Fruit fly (Drosophila melanogaster) whole organism, embryonic: ENCODE measurements around the gene Csk.

Experiments used
- Atf3 ChIP-seq: fragments of 200-800 bp; sonication (Bioruptor generic); optimal IDR thresholded peaks from 3 replicates; lab custom pipeline; 2016; ENCODE audit warnings: missing biosample characterization, missing genetic modification characterization
- Atf6 ChIP-seq: fragments of 200-800 bp; sonication (Bioruptor generic); IDR thresholded peaks from 2 replicates; pipeline ENCODE4 v1.3.6; 2022; ENCODE audit warnings: missing biosample characterization, missing genetic modification characterization
- C15 ChIP-seq: fragments of 200-800 bp; sonication (Bioruptor generic); IDR thresholded peaks from 3 replicates; pipeline ENCODE4 v1.3.6; 2022; ENCODE audit warnings: missing biosample characterization, missing genetic modification characterization
- CG10959 ChIP-seq: fragments of 200-800 bp; sonication (Bioruptor generic); IDR thresholded peaks from 2 replicates; pipeline ENCODE4 v1.3.6; 2022; ENCODE audit warnings: missing biosample characterization, missing genetic modification characterization
- CG11560 ChIP-seq: fragments of 200-800 bp; sonication (Bioruptor generic); IDR thresholded peaks from 3 replicates; pipeline ENCODE4 v1.3.6; 2022; ENCODE audit warnings: missing biosample characterization, missing genetic modification characterization
- CG14050 ChIP-seq: fragments of 200-800 bp; sonication (Bioruptor generic); IDR thresholded peaks from 3 replicates; pipeline ENCODE4 v1.3.6; 2022; ENCODE audit warnings: missing biosample characterization, missing genetic modification characterization
- CG15073 ChIP-seq: fragments of 200-800 bp; sonication (Bioruptor generic); optimal IDR thresholded peaks from 2 replicates; lab custom pipeline; 2016; ENCODE audit warnings: missing biosample characterization, missing genetic modification characterization
- CG1603 ChIP-seq: fragments of 200-800 bp; sonication (Bioruptor generic); optimal IDR thresholded peaks from 2 replicates; lab custom pipeline; 2019; ENCODE audit warnings: missing biosample characterization, mild to moderate bottlenecking, missing genetic modification characterization, moderate library complexity
- CG17359 ChIP-seq: fragments of 200-800 bp; sonication (Bioruptor generic); optimal IDR thresholded peaks from 3 replicates; lab custom pipeline; 2018; ENCODE audit warnings: missing biosample characterization, mild to moderate bottlenecking, missing genetic modification characterization, moderate library complexity
- CG1792 ChIP-seq: fragments of 200-800 bp; sonication (Bioruptor generic); optimal IDR thresholded peaks from 2 replicates; lab custom pipeline; 2016; ENCODE audit warnings: missing biosample characterization, missing genetic modification characterization
- CG18011 ChIP-seq: fragments of 200-800 bp; sonication (Bioruptor generic); optimal IDR thresholded peaks from 2 replicates; lab custom pipeline; 2017; ENCODE audit warnings: missing biosample characterization, missing genetic modification characterization, mild to moderate bottlenecking, moderate library complexity, missing genotype
- CG31441 ChIP-seq: fragments of 200-800 bp; sonication (Bioruptor generic); IDR thresholded peaks from 2 replicates; pipeline ENCODE4 v1.3.6; 2022; ENCODE audit warnings: missing biosample characterization, missing genetic modification characterization
- CG3163 ChIP-seq: fragments of 200-800 bp; sonication (Bioruptor generic); optimal IDR thresholded peaks from 3 replicates; lab custom pipeline; 2016; ENCODE audit warnings: missing biosample characterization, missing genetic modification characterization
- CG3281 ChIP-seq: fragments of 200-800 bp; sonication (Bioruptor generic); optimal IDR thresholded peaks from 3 replicates; lab custom pipeline; 2017; ENCODE audit warnings: missing biosample characterization, mild to moderate bottlenecking, missing genetic modification characterization
- CG4707 ChIP-seq: fragments of 200-800 bp; sonication (Bioruptor generic); optimal IDR thresholded peaks from 2 replicates; lab custom pipeline; 2018; ENCODE audit warnings: missing biosample characterization, mild to moderate bottlenecking, missing genetic modification characterization, moderate library complexity
- CG6254 ChIP-seq: fragments of 200-800 bp; sonication (Bioruptor generic); optimal IDR thresholded peaks from 3 replicates; lab custom pipeline; 2017; ENCODE audit warnings: mild to moderate bottlenecking, missing biosample characterization, missing genetic modification reagents, missing genetic modification characterization
- CG6765 ChIP-seq: fragments of 200-800 bp; sonication (Bioruptor generic); optimal IDR thresholded peaks from 3 replicates; lab custom pipeline; 2017; ENCODE audit warnings: missing biosample characterization, mild to moderate bottlenecking, missing genetic modification characterization
- CTCF ChIP-seq: fragments of 200-800 bp; sonication (Bioruptor generic); optimal IDR thresholded peaks from 2 replicates; lab custom pipeline; 2017; ENCODE audit warnings: missing biosample characterization, mild to moderate bottlenecking, missing genetic modification characterization, moderate library complexity
- Elba2 ChIP-seq: fragments of 200-800 bp; sonication (Bioruptor generic); optimal IDR thresholded peaks from 3 replicates; lab custom pipeline; 2016; ENCODE audit warnings: missing biosample characterization, missing genetic modification characterization
- Fer3 ChIP-seq: fragments of 200-800 bp; sonication (Bioruptor generic); optimal IDR thresholded peaks from 2 replicates; lab custom pipeline; 2018; ENCODE audit warnings: missing biosample characterization, mild to moderate bottlenecking, missing genetic modification characterization, moderate library complexity
- Hr3 ChIP-seq: fragments of 200-800 bp; sonication (Bioruptor generic); optimal IDR thresholded peaks from 3 replicates; lab custom pipeline; 2016; ENCODE audit warnings: missing biosample characterization, missing genetic modification characterization
- Nf-YB ChIP-seq: fragments of 200-800 bp; sonication (Bioruptor generic); optimal IDR thresholded peaks from 3 replicates; lab custom pipeline; 2019; ENCODE audit warnings: missing biosample characterization, mild to moderate bottlenecking, missing genetic modification characterization, moderate library complexity
- Optix ChIP-seq: fragments of 200-800 bp; sonication (Bioruptor generic); IDR thresholded peaks from 3 replicates; pipeline ENCODE4 v1.3.6; 2022; ENCODE audit warnings: missing biosample characterization, missing genetic modification characterization
- Pdp1 ChIP-seq, 2 experiments: fragments of 200-800 bp; sonication (Bioruptor generic); optimal IDR thresholded peaks; 3 replicates each; lab custom pipeline; 2016; ENCODE audit warnings: missing biosample characterization in 2 of 2, missing genetic modification characterization in 2 of 2, mild to moderate bottlenecking in 1 of 2, moderate library complexity in 1 of 2
- Scr ChIP-seq: fragments of 200-800 bp; sonication (Bioruptor generic); IDR thresholded peaks from 2 replicates; pipeline ENCODE4 v1.3.6; 2022; ENCODE audit warnings: missing biosample characterization, missing genetic modification characterization; ENCODE audit not compliant: partially characterized antibody
- Stat92E ChIP-seq, 3 experiments: fragments of >200 bp in 2 of 3; fragments of 200-800 bp in 1 of 3; sonication (Bioruptor generic) in 1 of 3; optimal IDR thresholded peaks; 2 replicates each; lab custom pipeline; 2017 to 2019; ENCODE audit warnings: missing biosample characterization in 3 of 3, missing genetic modification characterization in 3 of 3, mild to moderate bottlenecking in 1 of 3, moderate library complexity in 1 of 3
- TFAM ChIP-seq: fragments of 200-800 bp; sonication (Bioruptor generic); optimal IDR thresholded peaks from 2 replicates; lab custom pipeline; 2017; ENCODE audit warnings: missing biosample characterization, missing genetic modification characterization, inconsistent platforms
- ash1 ChIP-seq: fragments of 200-800 bp; sonication (Bioruptor generic); optimal IDR thresholded peaks from 2 replicates; lab custom pipeline; 2018; ENCODE audit warnings: missing biosample characterization, mild to moderate bottlenecking, missing genetic modification characterization
- ato ChIP-seq: fragments of 200-800 bp; sonication (Bioruptor generic); IDR thresholded peaks from 2 replicates; pipeline ENCODE4 v1.3.6; 2022; ENCODE audit warnings: missing biosample characterization, missing genetic modification characterization; ENCODE audit not compliant: partially characterized antibody
- da ChIP-seq: fragments of 200-800 bp; sonication (Bioruptor generic); optimal IDR thresholded peaks from 2 replicates; lab custom pipeline; 2016; ENCODE audit warnings: missing biosample characterization, missing genetic modification characterization
- dpn ChIP-seq, 2 experiments: fragments of 200-800 bp; sonication (Bioruptor generic); optimal IDR thresholded peaks; 3 replicates each; lab custom pipeline; 2016; ENCODE audit warnings: missing biosample characterization in 2 of 2, missing genetic modification characterization in 2 of 2
- dysf ChIP-seq: fragments of 200-800 bp; sonication (Bioruptor generic); IDR thresholded peaks from 3 replicates; pipeline ENCODE4 v1.3.6; 2022; ENCODE audit warnings: missing biosample characterization, missing genetic modification characterization
- exex ChIP-seq: fragments of 200-800 bp; sonication (Bioruptor generic); optimal IDR thresholded peaks from 4 replicates; lab custom pipeline; 2018; ENCODE audit warnings: missing biosample characterization, mild to moderate bottlenecking, missing genetic modification characterization, moderate library complexity
- insv ChIP-seq, 2 experiments: fragments of 200-800 bp; sonication (Bioruptor generic); optimal IDR thresholded peaks; 3 replicates each; lab custom pipeline; 2016 to 2018; ENCODE audit warnings: missing biosample characterization in 2 of 2, missing genetic modification characterization in 2 of 2
- lov ChIP-seq, 2 experiments: fragments of 200-800 bp in 1 of 2; fragments of >200 bp in 1 of 2; sonication (Bioruptor generic) in 1 of 2; IDR thresholded peaks in 1 of 2; optimal IDR thresholded peaks in 1 of 2; 2 replicates in 1 of 2; 3 replicates in 1 of 2; pipeline versions ENCODE4 v1.3.6 to Lab custom; 2017 to 2022; ENCODE audit warnings: missing biosample characterization in 1 of 2, missing genetic modification characterization in 1 of 2
- mam ChIP-seq: fragments of 200-800 bp; sonication (Bioruptor generic); optimal IDR thresholded peaks from 3 replicates; lab custom pipeline; 2016; ENCODE audit warnings: missing biosample characterization, missing genetic modification characterization
- odd ChIP-seq: fragments of 200-800 bp; sonication (Bioruptor generic); optimal IDR thresholded peaks from 2 replicates; lab custom pipeline; 2017; ENCODE audit warnings: missing biosample characterization, mild to moderate bottlenecking, missing genetic modification characterization
- pnt ChIP-seq: fragments of 200-800 bp; sonication (Bioruptor generic); optimal IDR thresholded peaks from 3 replicates; lab custom pipeline; 2016; ENCODE audit warnings: missing biosample characterization, missing genetic modification characterization
- repo ChIP-seq: fragments of 200-800 bp; sonication (Bioruptor generic); optimal IDR thresholded peaks from 2 replicates; lab custom pipeline; 2016; ENCODE audit warnings: missing biosample characterization, missing genetic modification characterization
- schlank ChIP-seq: fragments of 200-800 bp; sonication (Bioruptor generic); optimal IDR thresholded peaks from 2 replicates; lab custom pipeline; 2018; ENCODE audit warnings: missing biosample characterization, mild to moderate bottlenecking, missing genetic modification characterization
- slp2 ChIP-seq: fragments of 200-800 bp; sonication (Bioruptor generic); optimal IDR thresholded peaks from 2 replicates; lab custom pipeline; 2016; ENCODE audit warnings: missing biosample characterization, missing genetic modification characterization
- stwl ChIP-seq: fragments of 200-800 bp; sonication (Bioruptor generic); optimal IDR thresholded peaks from 3 replicates; lab custom pipeline; 2018; ENCODE audit warnings: missing biosample characterization, mild to moderate bottlenecking, missing genetic modification characterization, moderate library complexity
- unpg ChIP-seq: fragments of 200-800 bp; sonication (Bioruptor generic); optimal IDR thresholded peaks from 3 replicates; lab custom pipeline; 2018; ENCODE audit warnings: missing biosample characterization, mild to moderate bottlenecking, missing genetic modification characterization, moderate library complexity
- wek ChIP-seq: fragments of 200-800 bp; sonication (Bioruptor generic); optimal IDR thresholded peaks from 3 replicates; lab custom pipeline; 2018; ENCODE audit warnings: missing biosample characterization, mild to moderate bottlenecking, missing genetic modification characterization, moderate library complexity
- zen2 ChIP-seq: fragments of 200-800 bp; sonication (Bioruptor generic); IDR thresholded peaks from 3 replicates; pipeline ENCODE4 v1.3.6; 2022; ENCODE audit warnings: missing biosample characterization, missing genetic modification characterization; ENCODE audit not compliant: partially characterized antibody
- zf30C ChIP-seq: fragments of 200-800 bp; sonication (Bioruptor generic); optimal IDR thresholded peaks from 3 replicates; lab custom pipeline; 2018; ENCODE audit warnings: missing biosample characterization, mild to moderate bottlenecking, missing genetic modification characterization

Gene Csk

DNA sequence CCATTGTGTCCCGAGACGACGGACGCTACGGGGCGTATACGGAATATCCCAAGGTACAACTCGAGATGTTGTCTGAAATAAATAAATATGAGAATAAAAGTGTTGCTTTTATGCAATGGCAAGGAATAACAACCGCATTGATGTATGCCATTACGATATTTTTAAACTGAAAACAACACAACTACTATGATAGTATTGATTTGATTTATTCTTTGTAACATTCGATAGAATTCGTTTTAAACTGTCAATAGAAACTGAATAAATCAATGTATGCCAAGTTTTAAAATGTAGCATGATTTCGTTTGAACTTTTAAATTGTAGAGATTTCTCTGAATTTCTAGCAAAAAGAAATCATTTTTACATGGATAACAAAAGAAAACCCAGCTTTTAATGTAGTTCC, 45.7 kb upstream of the Csk start, which contains the start of gene CG14717:
TSS of gene CG14717 (plus strand) at position 301 of the 400 bp plus-strand sequence.
- TF ChIP-seq CG14050 (GFP tag; lab: Robert Waterston, UW) (no peak), ato (GFP tag; lab: Robert Waterston, UW) (no peak)

DNA sequence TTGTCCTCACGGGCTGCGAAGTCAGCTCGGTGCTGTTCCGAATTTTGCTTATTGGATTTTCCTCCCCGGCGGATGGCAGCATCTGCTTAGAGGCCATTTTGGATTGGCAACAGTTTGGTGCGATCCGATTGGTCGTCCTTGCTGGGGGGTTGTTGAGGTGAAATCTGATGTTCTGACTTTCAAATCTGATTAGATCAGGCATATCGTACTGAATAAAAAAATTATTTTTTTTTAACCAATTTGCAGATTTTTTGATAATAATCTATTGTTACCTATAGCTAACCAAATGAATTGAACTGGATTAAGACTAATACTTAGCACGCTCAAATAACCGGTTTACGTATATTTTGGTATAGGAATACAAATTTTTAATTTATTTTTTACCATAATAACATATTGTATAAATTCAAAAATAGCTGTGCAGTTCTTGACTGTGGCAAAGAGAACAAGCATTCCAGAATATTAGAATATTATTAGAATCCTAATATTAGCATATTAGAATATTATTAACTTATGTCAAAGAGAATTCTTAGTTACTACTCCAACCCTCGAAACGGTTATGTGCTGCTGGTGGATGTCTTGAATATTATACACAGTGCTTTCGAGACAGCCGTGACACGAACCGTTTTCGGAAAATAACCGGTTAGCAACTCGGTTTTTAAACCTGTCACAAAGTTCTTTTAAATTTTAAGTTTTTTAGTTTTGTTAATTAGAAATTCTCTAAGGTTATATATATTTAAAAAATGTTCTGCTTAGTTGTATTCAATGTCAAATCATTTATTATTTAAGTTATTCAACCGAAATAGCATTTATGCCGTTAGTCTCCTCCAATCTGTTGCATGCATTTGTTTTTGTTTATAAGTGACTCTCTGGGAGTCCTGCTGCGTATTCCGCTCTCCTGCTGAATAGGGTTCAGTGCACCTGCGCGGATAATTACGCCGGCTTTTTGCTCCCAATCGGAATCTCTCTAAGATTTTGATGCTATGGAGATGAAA, 44.1 kb upstream of the Csk start, which contains the start of gene Fer3:
TSS of gene Fer3 (minus strand) at position 1 of the 995 bp plus-strand sequence.
- TF ChIP-seq CG3163 (GFP tag; lab: Kevin White, UChicago): peak; percentile 90
- TF ChIP-seq insv (GFP tag; optimal IDR thresholded peaks at IDR 0.05; lab: Kevin White, UChicago): peak; percentile 71 to 96
- no peak for TF ChIP-seq CG18011 (GFP tag; lab: Kevin White, UChicago)
- no peak for TF ChIP-seq pnt (GFP tag; lab: Kevin White, UChicago)
- no peak for TF ChIP-seq CG3281 (GFP tag; lab: Kevin White, UChicago)
- no peak for TF ChIP-seq wek (GFP tag; lab: Kevin White, UChicago)
- no peak for TF ChIP-seq Optix (GFP tag; lab: Robert Waterston, UW)
- TF ChIP-seq Pdp1 (GFP tag; optimal IDR thresholded peaks at IDR 0.05; lab: Kevin White, UChicago): no peak
- TF ChIP-seq repo (GFP tag; lab: Kevin White, UChicago): no peak
- TF ChIP-seq stwl (tag; lab: Kevin White, UChicago): no peak
- TF ChIP-seq Nf-YB (GFP tag; lab: Kevin White, UChicago): peak; percentile 92
- TF ChIP-seq CG1792 (GFP tag; lab: Kevin White, UChicago): no peak
- TF ChIP-seq Fer3 (tag; lab: Kevin White, UChicago): no peak
- no peak for TF ChIP-seq dysf (GFP tag; lab: Robert Waterston, UW)
- TF ChIP-seq Stat92E (GFP tag; optimal IDR thresholded peaks at IDR 0.05; lab: Kevin White, UChicago): no peak
- TF ChIP-seq dpn (GFP tag; optimal IDR thresholded peaks at IDR 0.05; lab: Kevin White, UChicago): no peak
- no peak for TF ChIP-seq CG6254
- TF ChIP-seq C15 (GFP tag; lab: Robert Waterston, UW): no peak
- peak; percentile 38; the same call in 1 of the 2 replicates for TF ChIP-seq Atf6 (GFP tag; lab: Robert Waterston, UW)
- TF ChIP-seq ash1 (GFP tag; lab: Kevin White, UChicago): no peak
- TF ChIP-seq slp2 (GFP tag; lab: Kevin White, UChicago): no peak
- no peak for TF ChIP-seq lov (optimal IDR thresholded peaks at IDR 0.05; lab: Kevin White, UChicago)
- TF ChIP-seq lov (GFP tag; IDR thresholded peaks at IDR 0.05; lab: Robert Waterston, UW): no peak
- no peak for TF ChIP-seq CG1603 (tag; lab: Kevin White, UChicago)
- TF ChIP-seq mam (GFP tag; lab: Kevin White, UChicago): no peak
- TF ChIP-seq ato (GFP tag; lab: Robert Waterston, UW): no peak
- no peak for TF ChIP-seq Atf3 (GFP tag; lab: Kevin White, UChicago)
- TF ChIP-seq CG4707 (GFP tag; lab: Kevin White, UChicago): no peak
- no peak for TF ChIP-seq odd (GFP tag; lab: Kevin White, UChicago)
- TF ChIP-seq da (GFP tag; lab: Kevin White, UChicago): no peak
- TF ChIP-seq zf30C (GFP tag; lab: Kevin White, UChicago): no peak
- TF ChIP-seq TFAM (GFP tag; lab: Kevin White, UChicago): no peak
- TF ChIP-seq Scr (GFP tag; lab: Robert Waterston, UW): no peak
- TF ChIP-seq CG6765 (GFP tag; lab: Kevin White, UChicago): no peak
- TF ChIP-seq CG17359 (tag; lab: Kevin White, UChicago): no peak
- TF ChIP-seq CG15073 (GFP tag; lab: Kevin White, UChicago): no peak
- TF ChIP-seq unpg (GFP tag; lab: Kevin White, UChicago): no peak
- TF ChIP-seq CTCF: peak; percentile 74
- TF ChIP-seq CG31441 (GFP tag; lab: Robert Waterston, UW): no peak
- TF ChIP-seq schlank (tag; lab: Kevin White, UChicago): no peak
- TF ChIP-seq Hr3 (GFP tag; lab: Kevin White, UChicago): no peak
- no peak for TF ChIP-seq zen2 (GFP tag; lab: Robert Waterston, UW)
- TF ChIP-seq Elba2 (GFP tag; lab: Kevin White, UChicago): peak; percentile 98
- no peak for TF ChIP-seq exex (tag; lab: Kevin White, UChicago)
- no peak for TF ChIP-seq CG10959
- TF ChIP-seq CG11560 (tag; lab: Robert Waterston, UW): no peak
